Worm (Caenorhabditis elegans) whole organism, midembryonic: Measurements from ENCODE around the gene srt-68.

ENCODE experiments used
- T22C8.4 ChIP-seq: fragments of 200-800 bp; sonication (Bioruptor generic); IDR thresholded peaks from 2 replicates; pipeline ENCODE4 v1.3.6; 2022; ENCODE audit warnings: missing genetic modification characterization, missing compliant biosample characterization
- flt-1 ChIP-seq: fragments of 200-800 bp; sonication (Bioruptor generic); IDR thresholded peaks from 2 replicates; pipeline ENCODE4 v1.3.6; 2022; ENCODE audit warnings: missing genetic modification characterization, missing compliant biosample characterization
- med-1 ChIP-seq: sonication (generic microtip); optimal IDR thresholded peaks from 2 replicates; lab custom pipeline; 2017; ENCODE audit warnings: missing genetic modification characterization, mild to moderate bottlenecking, missing compliant biosample characterization, antibody characterized with exemption, missing genetic modification reagents; ENCODE audit not compliant: insufficient read depth
- tab-1 ChIP-seq: fragments of 200-800 bp; sonication (Bioruptor generic); IDR thresholded peaks from 2 replicates; pipeline ENCODE4 v1.3.6; 2022; ENCODE audit warnings: missing genetic modification characterization, missing compliant biosample characterization
- ztf-29 ChIP-seq: fragments of 200-800 bp; sonication (Bioruptor generic); IDR thresholded peaks from 2 replicates; pipeline ENCODE4 v1.3.6; 2022; ENCODE audit warnings: missing genetic modification reagents, missing genetic modification characterization, missing compliant biosample characterization

DNA sequence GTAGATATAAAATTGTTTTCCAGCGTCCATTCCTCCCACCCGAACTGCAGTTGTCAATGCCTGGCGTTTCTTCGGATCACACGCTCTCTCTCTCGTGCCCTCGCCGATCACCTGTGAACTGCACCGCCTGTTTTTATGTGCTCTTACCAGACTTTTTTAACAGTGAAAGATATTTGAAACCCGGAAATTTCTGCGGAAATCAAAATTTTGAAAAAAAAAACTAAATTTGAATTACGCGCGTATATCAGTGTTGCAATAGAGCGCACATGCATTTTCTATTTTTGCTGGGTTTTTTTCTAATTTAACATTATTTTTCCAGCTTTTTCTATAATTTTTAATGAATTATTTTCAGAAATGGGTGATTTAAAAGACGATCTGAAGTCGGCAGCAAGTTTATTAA lies 47.8 kb downstream of the srt-68 start, which contains the start of gene ttc-37:
- no peak for TF ChIP-seq ztf-29 (GFP tag; lab: Robert Waterston, UW)
- TF ChIP-seq med-1 (GFP tag; lab: Kevin White, UChicago): no peak
- no peak for TF ChIP-seq T22C8.4
- TF ChIP-seq tab-1 (GFP tag; lab: Robert Waterston, UW): no peak
- TF ChIP-seq flt-1: no peak
